Fruit fly (Drosophila melanogaster) whole organism, embryonic: Measurements from ENCODE around the gene CG45065.

Experiments
- CG10321 ChIP-seq: fragments of 200-800 bp; sonication (Bioruptor generic); IDR thresholded peaks from 2 replicates; pipeline ENCODE4 v1.3.6; 2022; ENCODE audit warnings: missing biosample characterization, missing genetic modification characterization
- CG10431 ChIP-seq: fragments of 200-800 bp; sonication (Bioruptor generic); optimal IDR thresholded peaks from 3 replicates; lab custom pipeline; 2018; ENCODE audit warnings: missing biosample characterization, mild to moderate bottlenecking, missing genetic modification characterization
- CG10979 ChIP-seq: fragments of 200-800 bp; sonication (Bioruptor generic); optimal IDR thresholded peaks from 2 replicates; lab custom pipeline; 2018; ENCODE audit warnings: missing biosample characterization, mild to moderate bottlenecking, missing genetic modification characterization, moderate library complexity
- CG12236 ChIP-seq: fragments of 200-800 bp; sonication (Bioruptor generic); optimal IDR thresholded peaks from 2 replicates; lab custom pipeline; 2016; ENCODE audit warnings: missing biosample characterization, missing genetic modification characterization
- CG12391 ChIP-seq: fragments of 200-800 bp; sonication (Bioruptor generic); optimal IDR thresholded peaks from 3 replicates; lab custom pipeline; 2018; ENCODE audit warnings: missing biosample characterization, mild to moderate bottlenecking, missing genetic modification characterization, moderate library complexity
- CG14441 ChIP-seq: fragments of 200-800 bp; sonication (Bioruptor generic); IDR thresholded peaks from 2 replicates; pipeline ENCODE4 v1.3.6; 2022; ENCODE audit warnings: missing biosample characterization, missing genetic modification characterization
- CG1647 ChIP-seq: fragments of 200-800 bp; sonication (Bioruptor generic); optimal IDR thresholded peaks from 3 replicates; lab custom pipeline; 2016; ENCODE audit warnings: missing biosample characterization, missing genetic modification characterization
- CG16813 ChIP-seq: fragments of 200-800 bp; sonication (Bioruptor generic); IDR thresholded peaks from 3 replicates; pipeline ENCODE4 v1.3.6; 2022; ENCODE audit warnings: missing biosample characterization, missing genetic modification characterization; ENCODE audit not compliant: partially characterized antibody
- CG17186 ChIP-seq: fragments of 200-800 bp; sonication (Bioruptor generic); optimal IDR thresholded peaks from 3 replicates; lab custom pipeline; 2017; ENCODE audit warnings: missing biosample characterization, missing genetic modification reagents, missing genetic modification characterization
- CG17612 ChIP-seq: fragments of 200-800 bp; sonication (Bioruptor generic); IDR thresholded peaks from 2 replicates; pipeline ENCODE4 v1.3.6; 2022; ENCODE audit warnings: missing biosample characterization, missing genetic modification characterization
- CG2875 ChIP-seq: fragments of 200-800 bp; sonication (Bioruptor generic); optimal IDR thresholded peaks from 2 replicates; lab custom pipeline; 2017; ENCODE audit warnings: missing biosample characterization, mild to moderate bottlenecking, missing genetic modification characterization, missing genetic modification reagents
- CG32772 ChIP-seq: fragments of 200-800 bp; sonication (Bioruptor generic); IDR thresholded peaks from 2 replicates; pipeline ENCODE4 v1.3.6; 2022; ENCODE audit warnings: missing biosample characterization, missing genetic modification characterization
- CG34224 ChIP-seq: fragments of 200-800 bp; sonication (Bioruptor generic); IDR thresholded peaks from 3 replicates; pipeline ENCODE4 v1.3.6; 2022; ENCODE audit warnings: missing biosample characterization, missing genetic modification characterization; ENCODE audit not compliant: partially characterized antibody
- CG34422 ChIP-seq: fragments of 200-800 bp; sonication (Bioruptor generic); IDR thresholded peaks from 3 replicates; pipeline ENCODE4 v1.3.6; 2022; ENCODE audit warnings: missing biosample characterization, missing genetic modification characterization
- CG42726 ChIP-seq: fragments of 200-800 bp; sonication (Bioruptor generic); IDR thresholded peaks from 2 replicates; pipeline ENCODE4 v1.3.6; 2022; ENCODE audit warnings: missing biosample characterization, missing genetic modification characterization; ENCODE audit not compliant: partially characterized antibody
- CG4730 ChIP-seq: fragments of 200-800 bp; sonication (Bioruptor generic); IDR thresholded peaks from 2 replicates; pipeline ENCODE4 v1.3.6; 2022; ENCODE audit warnings: missing biosample characterization, missing genetic modification characterization
- CG6272 ChIP-seq: fragments of 200-800 bp; sonication (Bioruptor generic); IDR thresholded peaks from 2 replicates; pipeline ENCODE4 v1.3.6; 2022; ENCODE audit warnings: missing biosample characterization, missing genetic modification characterization
- CG6683 ChIP-seq: fragments of 200-800 bp; sonication (Bioruptor generic); optimal IDR thresholded peaks from 2 replicates; lab custom pipeline; 2017; ENCODE audit warnings: missing biosample characterization, mild to moderate bottlenecking, missing genetic modification characterization, missing genetic modification reagents
- CG6765 ChIP-seq: fragments of 200-800 bp; sonication (Bioruptor generic); optimal IDR thresholded peaks from 3 replicates; lab custom pipeline; 2017; ENCODE audit warnings: missing biosample characterization, mild to moderate bottlenecking, missing genetic modification characterization
- CG7372 ChIP-seq: fragments of 200-800 bp; sonication (Bioruptor generic); IDR thresholded peaks from 2 replicates; pipeline ENCODE4 v1.3.6; 2022; ENCODE audit warnings: missing biosample characterization, missing genetic modification characterization
- CG8359 ChIP-seq: fragments of 200-800 bp; sonication (Bioruptor generic); optimal IDR thresholded peaks from 2 replicates; lab custom pipeline; 2017; ENCODE audit warnings: missing biosample characterization, mild to moderate bottlenecking, missing genetic modification characterization, borderline replicate concordance
- CG9876 ChIP-seq: fragments of 200-800 bp; sonication (Bioruptor generic); optimal IDR thresholded peaks from 2 replicates; lab custom pipeline; 2016; ENCODE audit warnings: missing biosample characterization, missing genetic modification characterization
- CTCF ChIP-seq: fragments of 200-800 bp; sonication (Bioruptor generic); optimal IDR thresholded peaks from 2 replicates; lab custom pipeline; 2017; ENCODE audit warnings: missing biosample characterization, mild to moderate bottlenecking, missing genetic modification characterization, moderate library complexity
- Chrac-16 ChIP-seq: fragments of 200-800 bp; sonication (Bioruptor generic); optimal IDR thresholded peaks from 3 replicates; lab custom pipeline; 2016; ENCODE audit warnings: missing biosample characterization, missing genetic modification characterization
- CrebB ChIP-seq: fragments of 200-800 bp; sonication (Bioruptor generic); optimal IDR thresholded peaks from 3 replicates; lab custom pipeline; 2018; ENCODE audit warnings: missing biosample characterization, mild to moderate bottlenecking, missing genetic modification characterization
- Hr39 ChIP-seq: fragments of >200 bp; optimal IDR thresholded peaks from 2 replicates; lab custom pipeline; 2017
- Mad ChIP-seq: fragments of 200-800 bp; sonication (Bioruptor generic); optimal IDR thresholded peaks from 2 replicates; lab custom pipeline; 2016; ENCODE audit warnings: missing biosample characterization, missing genetic modification characterization
- Optix ChIP-seq: fragments of 200-800 bp; sonication (Bioruptor generic); IDR thresholded peaks from 3 replicates; pipeline ENCODE4 v1.3.6; 2022; ENCODE audit warnings: missing biosample characterization, missing genetic modification characterization
- Sin3A ChIP-seq: fragments of >200 bp; optimal IDR thresholded peaks from 2 replicates; lab custom pipeline; 2018
- br ChIP-seq: fragments of >200 bp; optimal IDR thresholded peaks from 2 replicates; lab custom pipeline; 2017
- chn ChIP-seq: fragments of 200-800 bp; sonication (Bioruptor generic); optimal IDR thresholded peaks from 2 replicates; lab custom pipeline; 2016; ENCODE audit warnings: missing biosample characterization, missing genetic modification characterization
- corto ChIP-seq: fragments of 200-800 bp; sonication (Bioruptor generic); optimal IDR thresholded peaks from 2 replicates; lab custom pipeline; 2016; ENCODE audit warnings: missing biosample characterization, mild to moderate bottlenecking, missing genetic modification characterization, moderate library complexity
- dimm ChIP-seq: fragments of 200-800 bp; sonication (Bioruptor generic); IDR thresholded peaks from 2 replicates; pipeline ENCODE4 v1.3.6; 2022; ENCODE audit warnings: missing biosample characterization, missing genetic modification characterization
- fd64A ChIP-seq: fragments of 200-800 bp; sonication (Bioruptor generic); optimal IDR thresholded peaks from 3 replicates; lab custom pipeline; 2018; ENCODE audit warnings: missing biosample characterization, mild to moderate bottlenecking, missing genetic modification characterization
- fd96Cb ChIP-seq: fragments of 200-800 bp; sonication (Bioruptor generic); optimal IDR thresholded peaks from 2 replicates; lab custom pipeline; 2018; ENCODE audit warnings: missing biosample characterization, mild to moderate bottlenecking, missing genetic modification characterization, moderate library complexity
- gcm ChIP-seq: fragments of 200-800 bp; sonication (Bioruptor generic); optimal IDR thresholded peaks from 2 replicates; lab custom pipeline; 2019; ENCODE audit warnings: missing biosample characterization, mild to moderate bottlenecking, missing genetic modification characterization, moderate library complexity
- gcm2 ChIP-seq: fragments of 200-800 bp; sonication (Bioruptor generic); optimal IDR thresholded peaks from 2 replicates; lab custom pipeline; 2016; ENCODE audit warnings: missing biosample characterization, missing genetic modification characterization
- grn ChIP-seq: fragments of 200-800 bp; sonication (Bioruptor generic); optimal IDR thresholded peaks from 3 replicates; lab custom pipeline; 2017; ENCODE audit warnings: missing biosample characterization, missing genetic modification characterization
- ham ChIP-seq: fragments of 200-800 bp; sonication (Bioruptor generic); IDR thresholded peaks from 2 replicates; pipeline ENCODE4 v1.3.6; 2022; ENCODE audit warnings: missing biosample characterization, missing genetic modification characterization
- jigr1 ChIP-seq: fragments of 200-800 bp; sonication (Bioruptor generic); IDR thresholded peaks from 3 replicates; pipeline ENCODE4 v1.3.6; 2022; ENCODE audit warnings: missing biosample characterization, missing genetic modification characterization
- kah ChIP-seq: fragments of 200-800 bp; sonication (Bioruptor generic); optimal IDR thresholded peaks from 2 replicates; lab custom pipeline; 2018; ENCODE audit warnings: missing biosample characterization, mild to moderate bottlenecking, missing genetic modification characterization
- lov ChIP-seq, 2 experiments: fragments of 200-800 bp in 1 of 2; fragments of >200 bp in 1 of 2; sonication (Bioruptor generic) in 1 of 2; IDR thresholded peaks in 1 of 2; optimal IDR thresholded peaks in 1 of 2; 2 replicates in 1 of 2; 3 replicates in 1 of 2; pipeline versions ENCODE4 v1.3.6 to Lab custom; 2017 to 2022; ENCODE audit warnings: missing biosample characterization in 1 of 2, missing genetic modification characterization in 1 of 2
- nau ChIP-seq: fragments of 200-800 bp; sonication (Bioruptor generic); optimal IDR thresholded peaks from 3 replicates; lab custom pipeline; 2017; ENCODE audit warnings: missing biosample characterization, mild to moderate bottlenecking, missing genetic modification characterization, missing genetic modification reagents
- oc ChIP-seq: fragments of 200-800 bp; sonication (Bioruptor generic); optimal IDR thresholded peaks from 2 replicates; lab custom pipeline; 2018; ENCODE audit warnings: missing biosample characterization, mild to moderate bottlenecking, missing genetic modification characterization, moderate library complexity
- p53 ChIP-seq: fragments of 200-800 bp; sonication (Bioruptor generic); optimal IDR thresholded peaks from 2 replicates; lab custom pipeline; 2016; ENCODE audit warnings: missing biosample characterization, missing genetic modification characterization
- row ChIP-seq: fragments of 200-800 bp; sonication (Bioruptor generic); IDR thresholded peaks from 3 replicates; pipeline ENCODE4 v1.3.6; 2022; ENCODE audit warnings: missing biosample characterization, missing genetic modification characterization
- sim ChIP-seq: fragments of 200-800 bp; sonication (Bioruptor generic); IDR thresholded peaks from 2 replicates; pipeline ENCODE4 v1.3.6; 2022; ENCODE audit warnings: missing biosample characterization, missing genetic modification characterization
- slp2 ChIP-seq: fragments of 200-800 bp; sonication (Bioruptor generic); optimal IDR thresholded peaks from 2 replicates; lab custom pipeline; 2016; ENCODE audit warnings: missing biosample characterization, missing genetic modification characterization
- sqz ChIP-seq: fragments of 200-800 bp; sonication (Bioruptor generic); optimal IDR thresholded peaks from 3 replicates; lab custom pipeline; 2018; ENCODE audit warnings: missing biosample characterization, mild to moderate bottlenecking, missing genetic modification characterization
- tgo ChIP-seq: fragments of 200-800 bp; sonication (Bioruptor generic); IDR thresholded peaks from 3 replicates; pipeline ENCODE4 v1.3.6; 2022; ENCODE audit warnings: missing biosample characterization, missing genetic modification characterization
- trh ChIP-seq: fragments of 200-800 bp; sonication (Bioruptor generic); optimal IDR thresholded peaks from 2 replicates; lab custom pipeline; 2016; ENCODE audit warnings: missing biosample characterization, missing genetic modification characterization

Gene CG45065

DNA sequence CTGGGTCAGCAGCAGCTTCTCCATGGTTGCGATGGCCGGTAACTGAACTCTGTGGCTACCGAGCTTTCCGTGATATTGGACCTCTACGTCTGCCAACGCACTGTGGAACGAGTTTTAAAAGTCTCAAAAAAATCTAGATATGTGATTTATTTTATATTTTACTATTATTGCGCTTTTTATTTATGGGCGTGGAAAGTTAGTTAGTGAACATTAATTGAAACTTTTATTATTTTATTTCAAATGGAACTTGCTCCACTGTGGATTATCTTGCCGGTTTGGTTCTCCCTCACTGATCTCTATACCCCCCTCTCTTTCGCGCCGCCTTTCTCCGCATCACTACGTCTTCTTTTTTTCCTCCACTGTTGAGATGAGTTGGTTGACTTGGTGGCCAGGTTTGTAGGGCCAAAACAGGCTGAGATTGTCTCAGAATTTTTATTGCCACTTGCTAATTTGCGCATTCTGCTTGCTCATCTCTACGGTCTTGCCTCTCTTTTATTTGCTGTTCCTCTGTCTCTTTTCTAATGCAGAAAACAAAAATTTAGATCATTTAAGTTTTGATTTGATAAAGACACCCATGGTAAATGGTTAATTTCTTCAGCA is 33.5 kb downstream of the CG45065 start, which contains the start of gene CG9522 (continued):
- TF ChIP-seq CG6765 (GFP tag; lab: Kevin White, UChicago) (peak; percentile 2), fd64A (GFP tag; lab: Kevin White, UChicago) (peak; percentile 43), CG10979 (tag; lab: Kevin White, UChicago) (peak; percentile 85), oc (tag; lab: Kevin White, UChicago) (peak; percentile 77), tgo (GFP tag; lab: Robert Waterston, UW) (peak; percentile 59), CTCF (GFP tag; lab: Kevin White, UChicago) (peak; percentile 20), CG14441 (peak; percentile 39; the same call in 1 of the 2 replicates), Sin3A (lab: Kevin White, UChicago) (no peak), CG8359 (GFP tag; lab: Kevin White, UChicago) (no peak), trh (GFP tag; lab: Kevin White, UChicago) (no peak), CG10321 (GFP tag; lab: Robert Waterston, UW) (no peak), sim (GFP tag; lab: Robert Waterston, UW) (peak; percentile 82), ham (GFP tag; lab: Robert Waterston, UW) (no peak), CG34224 (GFP tag; lab: Robert Waterston, UW) (no peak), kah (GFP tag; lab: Kevin White, UChicago) (peak; percentile 10), br (lab: Kevin White, UChicago) (no peak), CG6272 (GFP tag; lab: Robert Waterston, UW) (0 out of 2 replicates have a peak, but pooled peaks have one; percentile 27), gcm2 (GFP tag; lab: Kevin White, UChicago) (no peak), CG12391 (tag; lab: Kevin White, UChicago) (peak; percentile 75), jigr1 (GFP tag; lab: Robert Waterston, UW) (no peak), CG17186 (GFP tag; lab: Kevin White, UChicago) (no peak), Hr39 (no peak), nau (peak; percentile 30), CG34422 (GFP tag; lab: Robert Waterston, UW) (peak; percentile 62; the same call in 1 of the 3 replicates), CG42726 (GFP tag; lab: Robert Waterston, UW) (no peak), CG4730 (peak; percentile 48; the same call in 1 of the 2 replicates), Chrac-16 (peak; percentile 63), gcm (GFP tag; lab: Kevin White, UChicago) (peak; percentile 64), CG16813 (no peak), CG17612 (GFP tag; lab: Robert Waterston, UW) (peak; percentile 50; the same call in 1 of the 2 replicates), slp2 (GFP tag; lab: Kevin White, UChicago) (peak; percentile 14), CG10431 (GFP tag; lab: Kevin White, UChicago) (peak; percentile 68), Optix (GFP tag; lab: Robert Waterston, UW) (peak; percentile 59; the same call in 2 of the 3 replicates), CG6683 (GFP tag; lab: Kevin White, UChicago) (peak; percentile 36), CG7372 (peak; percentile 65), fd96Cb (peak; percentile 79), dimm (0 out of 2 replicates have a peak, but pooled peaks have one; percentile 40), sqz (GFP tag; lab: Kevin White, UChicago) (peak; percentile 47), corto (peak; percentile 34), CG32772 (GFP tag; lab: Robert Waterston, UW) (peak; percentile 65), CG1647 (GFP tag; lab: Kevin White, UChicago) (peak; percentile 27), p53 (no peak), lov (optimal IDR thresholded peaks at IDR 0.05; lab: Kevin White, UChicago) (no peak), lov (GFP tag; IDR thresholded peaks at IDR 0.05; lab: Robert Waterston, UW) (peak; percentile 76; the same call in 2 of the 3 replicates), CG2875 (GFP tag; lab: Kevin White, UChicago) (peak; percentile 61), CrebB (tag; lab: Kevin White, UChicago) (no peak), grn (GFP tag; lab: Kevin White, UChicago) (no peak), chn (GFP tag; lab: Kevin White, UChicago) (peak; percentile 49), row (peak; percentile 75), CG12236 (GFP tag; lab: Kevin White, UChicago) (no peak), CG9876 (GFP tag; lab: Kevin White, UChicago) (no peak), Mad (GFP tag; lab: Kevin White, UChicago) (peak; percentile 47)
